Fruit fly (Drosophila melanogaster): Measurements from ENCODE around the gene CG16762.
A peak's percentile ranks its signal among the peaks of the same experiment; 100 is the strongest.

Gene CG16762

dm6 chr3L:2494183-2494541 lies 18.7 kb upstream of the CG16762 start (continued):
- peak in 1 of 2 experiments; percentile 5 for TF ChIP-seq crp (GFP tag; optimal IDR thresholded peaks at IDR 0.05)
- TF ChIP-seq insv (GFP tag; optimal IDR thresholded peaks at IDR 0.05), result no peak
- peak; percentile 85 for TF ChIP-seq CG17612 (GFP tag; IDR thresholded peaks at IDR 0.05)
- peak; percentile 43 for TF ChIP-seq CTCF (GFP tag; optimal IDR thresholded peaks at IDR 0.05)
- peak; percentile 23 for TF ChIP-seq pzg (GFP tag; optimal IDR thresholded peaks at IDR 0.05)
- no peak for TF ChIP-seq pros (GFP tag; optimal IDR thresholded peaks at IDR 0.05)
- TF ChIP-seq CG3281 (GFP tag; optimal IDR thresholded peaks at IDR 0.05), result peak; percentile 94
- TF ChIP-seq CG5180 (GFP tag; optimal IDR thresholded peaks at IDR 0.05), result peak; percentile 78
- peak; percentile 91 for TF ChIP-seq CG17359 (tag; optimal IDR thresholded peaks at IDR 0.05)
- peak; percentile 78 for TF ChIP-seq CG17829 (tag; optimal IDR thresholded peaks at IDR 0.05)
- TF ChIP-seq CG42726 (GFP tag; IDR thresholded peaks at IDR 0.05; ENCODE audit: partially characterized antibody), result no peak
- TF ChIP-seq CG18262 (tag; optimal IDR thresholded peaks at IDR 0.05), result peak; percentile 79
- peak; percentile 81 for TF ChIP-seq CG9817 (tag; optimal IDR thresholded peaks at IDR 0.05)
- no peak for TF ChIP-seq CG17912 (GFP tag; optimal IDR thresholded peaks at IDR 0.05)
- TF ChIP-seq CG13424 (tag; optimal IDR thresholded peaks at IDR 0.05), result peak; percentile 81
- TF ChIP-seq usp (GFP tag; optimal IDR thresholded peaks at IDR 0.05), result no peak
- peak; percentile 87 for TF ChIP-seq so (GFP tag; IDR thresholded peaks at IDR 0.05)
- TF ChIP-seq mirr (GFP tag; optimal IDR thresholded peaks at IDR 0.05), result peak; percentile 72
- TF ChIP-seq CG4707 (GFP tag; optimal IDR thresholded peaks at IDR 0.05), result no peak
- peak; percentile 81 to 85 for TF ChIP-seq dpn (GFP tag; optimal IDR thresholded peaks at IDR 0.05)
- TF ChIP-seq CG14860 (GFP tag; IDR thresholded peaks at IDR 0.05; ENCODE audit: partially characterized antibody), result no peak
- TF ChIP-seq gfzf (GFP tag; optimal IDR thresholded peaks at IDR 0.05), result no peak
- no peak for TF ChIP-seq cg (GFP tag; optimal IDR thresholded peaks at IDR 0.05)
- TF ChIP-seq amos (GFP tag; IDR thresholded peaks at IDR 0.05; ENCODE audit: partially characterized antibody), result no peak
- no peak for TF ChIP-seq Sin3A (optimal IDR thresholded peaks at IDR 0.05)
- peak; percentile 61 for TF ChIP-seq sim (GFP tag; IDR thresholded peaks at IDR 0.05)
- no peak for TF ChIP-seq CG4282 (GFP tag; optimal IDR thresholded peaks at IDR 0.05)
- TF ChIP-seq Dp (GFP tag; optimal IDR thresholded peaks at IDR 0.05), result no peak
- peak; percentile 68 for TF ChIP-seq CG14710 (tag; optimal IDR thresholded peaks at IDR 0.05)
- TF ChIP-seq esg (GFP tag; conservative IDR thresholded peaks at IDR 0.05), result peak; percentile 81
- peak; percentile 87 for TF ChIP-seq Max (GFP tag; optimal IDR thresholded peaks at IDR 0.05)
- peak; percentile 71 for TF ChIP-seq CG7786 (GFP tag; optimal IDR thresholded peaks at IDR 0.05)
- TF ChIP-seq fd102C (GFP tag; optimal IDR thresholded peaks at IDR 0.05), result no peak
- peak; percentile 82 for TF ChIP-seq CG10654 (GFP tag; optimal IDR thresholded peaks at IDR 0.05)
- TF ChIP-seq en (GFP tag; optimal IDR thresholded peaks at IDR 0.05), result peak; percentile 51
- peak; percentile 47 for TF ChIP-seq CG10565 (GFP tag; optimal IDR thresholded peaks at IDR 0.05)
- TF ChIP-seq CG12104 (GFP tag; optimal IDR thresholded peaks at IDR 0.05), result peak; percentile 77
- TF ChIP-seq CG2116 (GFP tag; optimal IDR thresholded peaks at IDR 0.05), result peak; percentile 24
- peak; percentile 19 for TF ChIP-seq salm (tag; optimal IDR thresholded peaks at IDR 0.05)
- peak; percentile 83 for TF ChIP-seq CG32772 (GFP tag; IDR thresholded peaks at IDR 0.05)
- peak; percentile 60 for TF ChIP-seq CG6654 (GFP tag; optimal IDR thresholded peaks at IDR 0.05)
- TF ChIP-seq crol (GFP tag; IDR thresholded peaks at IDR 0.05), result peak; percentile 48; the same call in 1 of the 2 replicates
- peak; percentile 35 for TF ChIP-seq twi (tag; optimal IDR thresholded peaks at IDR 0.05)
- peak; percentile 97 for TF ChIP-seq lab (GFP tag; optimal IDR thresholded peaks at IDR 0.05)
- peak; percentile 81 for TF ChIP-seq CG10274 (GFP tag; optimal IDR thresholded peaks at IDR 0.05)
- peak; percentile 6 for TF ChIP-seq tx (GFP tag; optimal IDR thresholded peaks at IDR 0.05)
- peak; percentile 96 for TF ChIP-seq sens (GFP tag)
- TF ChIP-seq tio (GFP tag; optimal IDR thresholded peaks at IDR 0.05), result peak; percentile 73
- TF ChIP-seq CG31441 (GFP tag; IDR thresholded peaks at IDR 0.05), result peak; percentile 78
- TF ChIP-seq Rfx (GFP tag; IDR thresholded peaks at IDR 0.05), result peak; percentile 96
- no peak for TF ChIP-seq CHES-1-like (GFP tag; optimal IDR thresholded peaks at IDR 0.05)
- TF ChIP-seq CG11695 (GFP tag; IDR thresholded peaks at IDR 0.05), result peak; percentile 94
